Fruit fly (Drosophila melanogaster): Measurements from ENCODE around the gene Gr64c.
A peak's percentile ranks its signal among the peaks of the same experiment; 100 is the strongest.

Gene Gr64c

DNA sequence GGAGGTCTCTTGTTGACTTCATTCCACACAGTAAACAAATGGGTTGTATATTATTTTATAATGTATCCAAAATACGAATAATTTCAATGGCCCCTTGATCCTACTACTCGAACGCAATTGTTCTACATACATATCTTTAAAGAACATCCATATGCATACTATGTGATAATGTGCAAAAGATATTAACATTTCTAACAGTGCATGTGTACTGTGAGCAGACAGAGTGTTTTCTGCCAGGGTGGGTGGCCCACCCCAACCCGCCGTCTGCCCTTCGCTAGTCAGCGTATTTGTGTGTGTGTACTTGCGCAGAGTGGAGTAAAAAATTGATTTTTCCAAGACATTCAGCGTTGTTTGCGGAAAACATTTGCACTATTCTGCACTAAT, 42.6 kb downstream of the Gr64c start (continued):
- TF ChIP-seq gem (tag; optimal IDR thresholded peaks at IDR 0.05) (peak; percentile 64), CG3281 (GFP tag; optimal IDR thresholded peaks at IDR 0.05) (no peak), Max (GFP tag; optimal IDR thresholded peaks at IDR 0.05) (no peak), vvl (GFP tag; IDR thresholded peaks at IDR 0.05) (peak; percentile 82), dimm (GFP tag; IDR thresholded peaks at IDR 0.05) (0 out of 2 replicates have a peak, but pooled peaks have one; percentile 28), CG32767 (GFP tag; IDR thresholded peaks at IDR 0.05) (peak; percentile 40), Hr51 (GFP tag; optimal IDR thresholded peaks at IDR 0.05) (peak in 1 of 2 experiments; percentile 56), CG2116 (GFP tag; optimal IDR thresholded peaks at IDR 0.05) (no peak), CG8388 (GFP tag; optimal IDR thresholded peaks at IDR 0.05) (peak; percentile 37), CG31441 (GFP tag; IDR thresholded peaks at IDR 0.05) (peak; percentile 38; the same call in 1 of the 2 replicates), dati (GFP tag; IDR thresholded peaks at IDR 0.05) (peak; percentile 58; the same call in 1 of the 2 replicates), CG9437 (GFP tag; optimal IDR thresholded peaks at IDR 0.05) (peak; percentile 8), CG15696 (tag; optimal IDR thresholded peaks at IDR 0.05) (no peak), tap (tag; optimal IDR thresholded peaks at IDR 0.05) (peak; percentile 57), MTF-1 (GFP tag; optimal IDR thresholded peaks at IDR 0.05; ENCODE audit: borderline replicate concordance) (peak; percentile 41), CG14050 (GFP tag; IDR thresholded peaks at IDR 0.05) (peak; percentile 74), crp (GFP tag; optimal IDR thresholded peaks at IDR 0.05) (no peak), mam (GFP tag; optimal IDR thresholded peaks at IDR 0.05) (no peak), tio (GFP tag; optimal IDR thresholded peaks at IDR 0.05) (peak; percentile 23), toy (GFP tag; IDR thresholded peaks at IDR 0.05) (peak; percentile 43; the same call in 1 of the 2 replicates), vnd (GFP tag; IDR thresholded peaks at IDR 0.05; ENCODE audit: partially characterized antibody) (no peak), sug (tag; optimal IDR thresholded peaks at IDR 0.05) (no peak), inv (GFP tag; IDR thresholded peaks at IDR 0.05; ENCODE audit: partially characterized antibody) (no peak), sd (tag; optimal IDR thresholded peaks at IDR 0.05) (no peak), Sry-δ (GFP tag; optimal IDR thresholded peaks at IDR 0.05) (no peak), CG10321 (GFP tag; IDR thresholded peaks at IDR 0.05) (0 out of 2 replicates have a peak, but pooled peaks have one; percentile 18), CG11696 (GFP tag; IDR thresholded peaks at IDR 0.05) (0 out of 2 replicates have a peak, but pooled peaks have one; percentile 39), CG3407 (GFP tag; optimal IDR thresholded peaks at IDR 0.05) (no peak), Abd-B (GFP tag; optimal IDR thresholded peaks at IDR 0.05) (peak; percentile 14), CG2678 (tag; optimal IDR thresholded peaks at IDR 0.05) (peak; percentile 37), CG11456 (GFP tag; IDR thresholded peaks at IDR 0.05) (peak; percentile 79), GATAe (GFP tag; conservative IDR thresholded peaks at IDR 0.05) (no peak), Lhr (GFP tag; optimal IDR thresholded peaks at IDR 0.05) (no peak), otp (GFP tag; IDR thresholded peaks at IDR 0.05) (peak; percentile 64; the same call in 1 of the 3 replicates), ken (GFP tag; IDR thresholded peaks at IDR 0.05) (peak; percentile 70; the same call in 2 of the 3 replicates), en (GFP tag; optimal IDR thresholded peaks at IDR 0.05) (no peak), pho (GFP tag; optimal IDR thresholded peaks at IDR 0.05) (no peak), CG13123 (GFP tag; optimal IDR thresholded peaks at IDR 0.05) (peak; percentile 32), Taf1 (GFP tag; IDR thresholded peaks at IDR 0.05) (peak; percentile 54; the same call in 1 of the 2 replicates), hkb (optimal IDR thresholded peaks at IDR 0.05) (no peak), hkb (GFP tag; IDR thresholded peaks at IDR 0.05) (peak; percentile 80), CG6689 (GFP tag; IDR thresholded peaks at IDR 0.05) (peak; percentile 70), CG10274 (GFP tag; optimal IDR thresholded peaks at IDR 0.05) (no peak), HHEX (GFP tag; optimal IDR thresholded peaks at IDR 0.05) (peak; percentile 36), CG30020 (tag; optimal IDR thresholded peaks at IDR 0.05) (no peak), CG31224 (GFP tag; IDR thresholded peaks at IDR 0.05) (peak; percentile 61), chif (GFP tag; optimal IDR thresholded peaks at IDR 0.05) (peak in 1 of 2 experiments; percentile 2), Chrac-16 (GFP tag; optimal IDR thresholded peaks at IDR 0.05) (peak; percentile 12), slp2 (GFP tag; optimal IDR thresholded peaks at IDR 0.05) (no peak), dysf (GFP tag; IDR thresholded peaks at IDR 0.05) (peak; percentile 78), ato (GFP tag; IDR thresholded peaks at IDR 0.05; ENCODE audit: partially characterized antibody) (no peak)

Measured in whole organism, embryonic.